Worm (Caenorhabditis elegans) whole organism, late embryonic: ENCODE data around the gene cor-1.

Experiments
- ama-1 ChIP-seq: fragments of 150-350 bp; optimal IDR thresholded peaks from 2 replicates; lab custom pipeline; 2014
- ceh-14 ChIP-seq: sonication (generic microtip); optimal IDR thresholded peaks from 2 replicates; lab custom pipeline; 2016; ENCODE audit warnings: missing genotype, missing genetic modification characterization, missing compliant biosample characterization
- ceh-19 ChIP-seq: fragments of 200-800 bp; sonication (Bioruptor generic); optimal IDR thresholded peaks from 2 replicates; lab custom pipeline; 2018; ENCODE audit warnings: mild to moderate bottlenecking, missing genetic modification characterization, missing compliant biosample characterization
- ceh-24 ChIP-seq: sonication (generic microtip); optimal IDR thresholded peaks from 2 replicates; lab custom pipeline; 2016; ENCODE audit warnings: mild to moderate bottlenecking, missing genetic modification characterization, missing compliant biosample characterization
- ceh-34 ChIP-seq: sonication (generic microtip); optimal IDR thresholded peaks from 2 replicates; lab custom pipeline; 2016; ENCODE audit warnings: mild to moderate bottlenecking, missing genetic modification characterization, missing compliant biosample characterization
- ceh-6 ChIP-seq: fragments of 200-800 bp; sonication (Bioruptor generic); optimal IDR thresholded peaks from 2 replicates; lab custom pipeline; 2018; ENCODE audit warnings: mild to moderate bottlenecking, missing genetic modification characterization, missing compliant biosample characterization
- che-1 ChIP-seq: sonication (generic microtip); optimal IDR thresholded peaks from 2 replicates; lab custom pipeline; 2016; ENCODE audit warnings: mild to moderate bottlenecking, missing genetic modification characterization, missing compliant biosample characterization
- fax-1 ChIP-seq: sonication (generic microtip); optimal IDR thresholded peaks from 2 replicates; lab custom pipeline; 2016; ENCODE audit warnings: missing genotype, missing genetic modification characterization, missing compliant biosample characterization
- fkh-6 ChIP-seq: sonication (generic microtip); optimal IDR thresholded peaks from 2 replicates; lab custom pipeline; 2016; ENCODE audit warnings: missing genetic modification characterization, missing compliant biosample characterization
- hlh-6 ChIP-seq: sonication (generic microtip); optimal IDR thresholded peaks from 2 replicates; lab custom pipeline; 2016; ENCODE audit warnings: missing genotype, missing genetic modification characterization, missing compliant biosample characterization
- hlh-8 ChIP-seq: sonication (generic microtip); optimal IDR thresholded peaks from 2 replicates; lab custom pipeline; 2016; ENCODE audit warnings: missing genotype, missing genetic modification characterization, missing compliant biosample characterization
- lim-6 ChIP-seq: sonication (generic microtip); optimal IDR thresholded peaks from 2 replicates; lab custom pipeline; 2016; ENCODE audit warnings: missing genetic modification characterization, missing compliant biosample characterization
- lin-11 ChIP-seq: fragments of 200-800 bp; sonication (Bioruptor generic); optimal IDR thresholded peaks from 2 replicates; lab custom pipeline; 2018; ENCODE audit warnings: mild to moderate bottlenecking, missing genetic modification characterization, missing compliant biosample characterization
- nhr-232 ChIP-seq: sonication (generic microtip); optimal IDR thresholded peaks from 2 replicates; lab custom pipeline; 2016; ENCODE audit warnings: missing genetic modification characterization, missing compliant biosample characterization
- pax-1 ChIP-seq: fragments of 150-350 bp; optimal IDR thresholded peaks from 2 replicates; lab custom pipeline; 2014; ENCODE audit warnings: missing biosample characterization, missing genetic modification characterization
- sox-4 ChIP-seq: sonication (generic microtip); optimal IDR thresholded peaks from 2 replicates; lab custom pipeline; 2017; ENCODE audit warnings: mild to moderate bottlenecking, missing genetic modification characterization, inconsistent platforms, missing compliant biosample characterization
- unc-55 ChIP-seq: sonication (generic microtip); optimal IDR thresholded peaks from 2 replicates; lab custom pipeline; 2017; ENCODE audit warnings: missing biosample characterization, missing genetic modification reagents, missing genetic modification characterization

The cor-1 gene

ce11 chrIII:10294837-10295236, 45.9 kb downstream of the cor-1 start, which contains the start of gene vglu-2:
vglu-2 (plus strand) TSS chrIII:10295137.
- TF ChIP-seq che-1 (tag; lab: Kevin White, UChicago) (no peak), ceh-19 (no peak)

- TF ChIP-seq fax-1 = no peak
- no peak for TF ChIP-seq pax-1 (tag; lab: Kevin White, UChicago)
- no peak for TF ChIP-seq hlh-6
- TF ChIP-seq unc-55 (GFP tag; lab: Kevin White, UChicago) = no peak
- no peak for TF ChIP-seq ceh-34
- TF ChIP-seq hlh-8 (tag; lab: Kevin White, UChicago) = no peak
- TF ChIP-seq ama-1 (lab: Kevin White, UChicago) = no peak
- TF ChIP-seq lim-6 (tag; lab: Kevin White, UChicago) = no peak
- TF ChIP-seq lin-11 (tag; lab: Kevin White, UChicago) = no peak
- TF ChIP-seq, all 69 proteins: peak for 0
Observed at ce11 chrIII:10296904-10297303, 48.0 kb downstream of the cor-1 start.

ce11 chrIII:10300078-10300477, 51.2 kb downstream of the cor-1 start, which contains the start of gene vglu-3:
vglu-3 (plus strand) TSS chrIII:10300378.
- no peak for TF ChIP-seq ceh-6 (GFP tag; lab: Kevin White, UChicago)
- TF ChIP-seq ceh-24 (tag; lab: Kevin White, UChicago) = no peak
- TF ChIP-seq nhr-232 (tag; lab: Kevin White, UChicago) = no peak
- TF ChIP-seq fkh-6 (tag; lab: Kevin White, UChicago) = no peak
- no peak for TF ChIP-seq ceh-14 (tag; lab: Kevin White, UChicago)
- no peak for TF ChIP-seq sox-4
